Worm (Caenorhabditis elegans) whole organism, young adult: ENCODE data around the gene C29F9.8.

ENCODE experiments used
- B0261.1 ChIP-seq: sonication (generic microtip); optimal IDR thresholded peaks from 2 replicates; lab custom pipeline; 2016; ENCODE audit warnings: mild to moderate bottlenecking, missing genetic modification characterization, moderate library complexity, missing compliant biosample characterization
- D2030.7 ChIP-seq: fragments of 200-800 bp; sonication (Bioruptor generic); IDR thresholded peaks from 2 replicates; pipeline ENCODE4 v1.3.6; 2022; ENCODE audit warnings: missing genetic modification reagents, missing genetic modification characterization, missing compliant biosample characterization
- F22D6.2 ChIP-seq: sonication (generic microtip); optimal IDR thresholded peaks from 2 replicates; lab custom pipeline; 2016; ENCODE audit warnings: mild to moderate bottlenecking, missing genetic modification characterization, missing compliant biosample characterization
- F49E8.2 ChIP-seq: sonication (generic microtip); optimal IDR thresholded peaks from 3 replicates; lab custom pipeline; 2017; ENCODE audit warnings: missing genetic modification characterization, mild to moderate bottlenecking, missing compliant biosample characterization, antibody characterized with exemption, moderate library complexity; ENCODE audit not compliant: insufficient read depth
- Y56A3A.18 ChIP-seq: fragments of 200-800 bp; sonication (Bioruptor generic); IDR thresholded peaks from 2 replicates; pipeline ENCODE4 v1.3.6; 2022; ENCODE audit warnings: missing genetic modification reagents, missing genetic modification characterization, missing compliant biosample characterization
- Y67H2A.10 ChIP-seq: fragments of 200-800 bp; sonication (Bioruptor generic); conservative IDR thresholded peaks from 2 replicates; pipeline ENCODE4 v1.3.6; 2022; ENCODE audit warnings: missing genetic modification reagents, missing genetic modification characterization, missing compliant biosample characterization
- Y79H2A.3 ChIP-seq: fragments of 200-800 bp; sonication (Bioruptor generic); conservative IDR thresholded peaks from 2 replicates; pipeline ENCODE4 v1.3.6; 2022; ENCODE audit warnings: missing genetic modification reagents, missing genetic modification characterization, missing compliant biosample characterization
- attf-3 ChIP-seq: fragments of 200-800 bp; sonication (Bioruptor generic); conservative IDR thresholded peaks from 2 replicates; pipeline ENCODE4 v1.3.6; 2022; ENCODE audit warnings: missing genetic modification reagents, missing genetic modification characterization, missing compliant biosample characterization
- ceh-40 ChIP-seq: fragments of 200-800 bp; sonication (Bioruptor generic); IDR thresholded peaks from 2 replicates; pipeline ENCODE4 v1.3.6; 2022; ENCODE audit warnings: missing genetic modification characterization, missing compliant biosample characterization
- ceh-79 ChIP-seq: sonication (generic microtip); optimal IDR thresholded peaks from 2 replicates; lab custom pipeline; 2017; ENCODE audit warnings: mild to moderate bottlenecking, missing genetic modification characterization, missing compliant biosample characterization
- dpff-1 ChIP-seq: sonication (generic microtip); optimal IDR thresholded peaks from 2 replicates; lab custom pipeline; 2017; ENCODE audit warnings: mild to moderate bottlenecking, missing genetic modification characterization, missing compliant biosample characterization
- egl-44 ChIP-seq: fragments of 200-800 bp; sonication (Bioruptor generic); IDR thresholded peaks from 2 replicates; pipeline ENCODE4 v1.3.6; 2022; ENCODE audit warnings: missing genetic modification reagents, missing genetic modification characterization, missing compliant biosample characterization
- egrh-3 ChIP-seq: fragments of 200-800 bp; sonication (Bioruptor generic); IDR thresholded peaks from 2 replicates; pipeline ENCODE4 v1.3.6; 2022; ENCODE audit warnings: missing genetic modification reagents, missing genetic modification characterization, missing compliant biosample characterization
- him-1 ChIP-seq: sonication (generic microtip); optimal IDR thresholded peaks from 2 replicates; lab custom pipeline; 2016; ENCODE audit warnings: missing genotype, missing genetic modification reagents, missing genetic modification characterization, missing compliant biosample characterization
- lin-40 ChIP-seq: sonication (generic microtip); optimal IDR thresholded peaks from 2 replicates; lab custom pipeline; 2016; ENCODE audit warnings: missing genetic modification characterization, mild to moderate bottlenecking, missing compliant biosample characterization, missing genotype, missing genetic modification reagents
- lin-54 ChIP-seq: fragments of 200-800 bp; sonication (Bioruptor generic); optimal IDR thresholded peaks from 2 replicates; lab custom pipeline; 2018; ENCODE audit warnings: mild to moderate bottlenecking, missing genetic modification characterization, missing compliant biosample characterization
- lsy-27 ChIP-seq: sonication (generic microtip); optimal IDR thresholded peaks from 2 replicates; lab custom pipeline; 2017; ENCODE audit warnings: missing genetic modification characterization, mild to moderate bottlenecking, missing compliant biosample characterization, antibody characterized with exemption, missing genotype, borderline replicate concordance; ENCODE audit not compliant: insufficient read depth
- mcd-1 ChIP-seq: fragments of 200-800 bp; sonication (Bioruptor generic); IDR thresholded peaks from 2 replicates; pipeline ENCODE4 v1.3.6; 2022; ENCODE audit warnings: missing genetic modification reagents, missing genetic modification characterization, missing compliant biosample characterization
- nfya-2 ChIP-seq: fragments of 200-800 bp; sonication (Bioruptor generic); IDR thresholded peaks from 2 replicates; pipeline ENCODE4 v1.3.6; 2022; ENCODE audit warnings: missing genetic modification reagents, missing genetic modification characterization, missing compliant biosample characterization
- nhr-27 ChIP-seq: fragments of 200-800 bp; sonication (Bioruptor generic); optimal IDR thresholded peaks from 2 replicates; lab custom pipeline; 2018; ENCODE audit warnings: mild to moderate bottlenecking, missing genetic modification characterization, moderate library complexity, missing compliant biosample characterization
- pbrm-1 ChIP-seq: fragments of 200-800 bp; sonication (Bioruptor generic); IDR thresholded peaks from 2 replicates; pipeline ENCODE4 v1.3.6; 2022; ENCODE audit warnings: missing genetic modification reagents, missing genetic modification characterization, missing compliant biosample characterization
- rcor-1 ChIP-seq: fragments of 200-800 bp; sonication (Bioruptor generic); IDR thresholded peaks from 2 replicates; pipeline ENCODE4 v1.3.6; 2022; ENCODE audit warnings: missing genetic modification reagents, missing genetic modification characterization, missing compliant biosample characterization
- rpc-1 ChIP-seq, 2 experiments: fragments of 150-350 bp in 1 of 2; sonication (generic microtip) in 1 of 2; optimal IDR thresholded peaks; 2 replicates each; lab custom pipeline; 2014 to 2018; ENCODE audit warnings: missing biosample characterization in 1 of 2, missing genetic modification characterization in 1 of 2, missing genetic modification reagents in 1 of 2, missing genotype in 1 of 2
- snpc-1.1 ChIP-seq: sonication (generic microtip); optimal IDR thresholded peaks from 2 replicates; lab custom pipeline; 2017; ENCODE audit warnings: missing genetic modification characterization, mild to moderate bottlenecking, missing compliant biosample characterization, antibody characterized with exemption, moderate library complexity, missing genotype, missing genetic modification reagents; ENCODE audit not compliant: insufficient read depth
- snpc-1.3 ChIP-seq: sonication (generic microtip); optimal IDR thresholded peaks from 2 replicates; lab custom pipeline; 2017; ENCODE audit warnings: missing genetic modification characterization, mild to moderate bottlenecking, missing compliant biosample characterization, antibody characterized with exemption, moderate library complexity, missing genotype, missing genetic modification reagents; ENCODE audit not compliant: insufficient read depth
- snpc-3.4 ChIP-seq: sonication (generic microtip); optimal IDR thresholded peaks from 2 replicates; lab custom pipeline; 2017; ENCODE audit warnings: missing genetic modification characterization, mild to moderate bottlenecking, missing compliant biosample characterization, antibody characterized with exemption, moderate library complexity, missing genotype, missing genetic modification reagents
- tbp1 ChIP-seq: fragments of 200-800 bp; sonication (Bioruptor generic); optimal IDR thresholded peaks from 2 replicates; lab custom pipeline; 2018; ENCODE audit warnings: mild to moderate bottlenecking, missing genetic modification characterization, missing compliant biosample characterization
- tbx-9 ChIP-seq: sonication (generic microtip); optimal IDR thresholded peaks from 2 replicates; lab custom pipeline; 2016; ENCODE audit warnings: borderline replicate concordance, missing genetic modification characterization, inconsistent platforms, missing compliant biosample characterization
- zfh-2 ChIP-seq: fragments of 200-800 bp; sonication (Bioruptor generic); conservative IDR thresholded peaks from 2 replicates; pipeline ENCODE4 v1.3.6; 2022; ENCODE audit warnings: missing genetic modification reagents, missing genetic modification characterization, missing compliant biosample characterization

Gene C29F9.8

ce11 chrIII:57257-57656 lies 39.7 kb downstream of the C29F9.8 start:
- TF ChIP-seq attf-3: peak; percentile 52; the same call in 1 of the 2 replicates
- TF ChIP-seq, all 124 proteins: peak for 1; not testable (repeated sequence) for 123

ce11 chrIII:53696-54095 lies 43.2 kb downstream of the C29F9.8 start:
- TF ChIP-seq mcd-1 (GFP tag; lab: Robert Waterston, UW): peak; percentile 31; the same call in 1 of the 2 replicates
- TF ChIP-seq D2030.7 (GFP tag; lab: Robert Waterston, UW): 0 out of 2 replicates have a peak, but pooled peaks have one; percentile 42
- no peak for TF ChIP-seq B0261.1 (tag; lab: Kevin White, UChicago)
- TF ChIP-seq egrh-3: peak; percentile 30; the same call in 1 of the 2 replicates
- TF ChIP-seq zfh-2 (GFP tag; lab: Robert Waterston, UW): peak; percentile 46

ce11 chrIII:51622-52021 lies 45.3 kb downstream of the C29F9.8 start:
- TF ChIP-seq tbx-9 (tag; lab: Kevin White, UChicago) (no peak), pbrm-1 (GFP tag; lab: Robert Waterston, UW) (0 out of 2 replicates have a peak, but pooled peaks have one; percentile 8), zfh-2 (GFP tag; lab: Robert Waterston, UW) (peak; percentile 73), lin-40 (tag; lab: Kevin White, UChicago) (no peak), ceh-40 (no peak), egrh-3 (peak; percentile 29; the same call in 1 of the 2 replicates), D2030.7 (GFP tag; lab: Robert Waterston, UW) (0 out of 2 replicates have a peak, but pooled peaks have one; percentile 35), dpff-1 (tag; lab: Kevin White, UChicago) (no peak), Y79H2A.3 (GFP tag; lab: Robert Waterston, UW) (no peak), snpc-1.1 (tag; lab: Kevin White, UChicago) (no peak), snpc-1.3 (tag; lab: Kevin White, UChicago) (no peak)
- TF ChIP-seq, all 124 proteins: peak for 4

ce11 chrIII:50418-50817 lies 46.5 kb downstream of the C29F9.8 start:
- peak; percentile 45; the same call in 1 of the 2 replicates for TF ChIP-seq egrh-3
- no peak for TF ChIP-seq lsy-27 (tag; lab: Kevin White, UChicago)
- peak; percentile 65 for TF ChIP-seq zfh-2 (GFP tag; lab: Robert Waterston, UW)

ce11 chrIII:49064-49463 lies 47.9 kb downstream of the C29F9.8 start:
- no peak for TF ChIP-seq rcor-1 (GFP tag; lab: Robert Waterston, UW)
- no peak for TF ChIP-seq nhr-27 (tag; lab: Kevin White, UChicago)
- no peak for TF ChIP-seq Y56A3A.18 (GFP tag; lab: Robert Waterston, UW)
- no peak for TF ChIP-seq lin-54
- no peak for TF ChIP-seq zfh-2 (GFP tag; lab: Robert Waterston, UW)
- TF ChIP-seq F49E8.2 (tag; lab: Kevin White, UChicago): no peak
- TF ChIP-seq F22D6.2: no peak
- peak; percentile 64 for TF ChIP-seq tbp1 (GFP tag; lab: Kevin White, UChicago)
- no peak for TF ChIP-seq ceh-79 (tag; lab: Kevin White, UChicago)
- no peak for TF ChIP-seq him-1 (tag; lab: Kevin White, UChicago)
- TF ChIP-seq rpc-1 (optimal IDR thresholded peaks at IDR 0.05; lab: Kevin White, UChicago): no peak
- peak; percentile 30 for TF ChIP-seq rpc-1 (tag; optimal IDR thresholded peaks at IDR 0.05; lab: Kevin White, UChicago)
- TF ChIP-seq egl-44 (GFP tag; lab: Robert Waterston, UW): no peak
- no peak for TF ChIP-seq dpff-1 (tag; lab: Kevin White, UChicago)
- TF ChIP-seq Y67H2A.10 (GFP tag; lab: Robert Waterston, UW): no peak
- no peak for TF ChIP-seq nfya-2
- TF ChIP-seq snpc-3.4: no peak
